Worm (Caenorhabditis elegans): ENCODE data around the gene srh-139.

srh-139 gene

DNA sequence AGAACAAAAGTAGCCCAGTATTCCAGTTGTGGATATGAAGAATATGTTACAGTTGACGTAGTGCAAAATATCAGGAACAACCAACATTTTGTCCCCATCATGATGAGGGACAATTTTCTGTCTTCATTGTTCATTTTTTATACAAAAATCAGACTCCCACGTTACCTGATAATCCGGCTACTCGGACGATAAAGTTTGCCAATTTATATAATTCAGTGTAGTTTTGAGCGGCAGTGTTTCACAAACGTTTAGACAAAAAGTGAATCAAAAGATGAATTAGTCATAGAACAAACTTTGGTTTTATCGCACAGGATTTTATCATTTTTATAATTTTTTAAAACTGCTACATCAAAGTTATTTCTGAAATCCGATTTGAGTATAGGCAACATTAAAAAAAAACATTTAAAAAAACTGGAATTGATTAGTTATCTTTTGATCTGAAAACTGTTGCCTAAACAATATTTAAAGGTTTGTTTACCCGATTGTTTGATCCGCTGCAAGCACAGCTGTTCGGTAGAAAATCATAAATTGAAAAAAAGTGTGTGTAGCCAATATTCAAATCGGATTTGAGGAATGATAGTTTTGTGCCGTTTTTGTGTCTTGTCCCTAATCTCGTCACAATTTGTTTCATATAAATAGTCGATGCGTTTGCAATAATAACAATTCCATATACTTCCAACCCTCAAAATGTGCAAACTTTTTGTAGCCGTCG is 2.7 kb upstream of the srh-139 start, which contains the start of the genes F57E7.4 and spig-6:
Gene F57E7.4, minus strand, starts transcription at position 101 of the 712 bp plus-strand sequence.
Gene spig-6, plus strand, starts transcription at position 662 of the 712 bp plus-strand sequence.
- no peak for TF ChIP-seq hnd-1 (tag; optimal IDR thresholded peaks at IDR 0.05)
- no peak for TF ChIP-seq tra-4 (tag; optimal IDR thresholded peaks at IDR 0.05)
- no peak for TF ChIP-seq ceh-36 (tag; optimal IDR thresholded peaks at IDR 0.05)
- TF ChIP-seq flt-1 (GFP tag; IDR thresholded peaks at IDR 0.05), result no peak
- no peak for TF ChIP-seq hmbx-1 (tag; optimal IDR thresholded peaks at IDR 0.05)
- no peak for TF ChIP-seq tbx-37 (GFP tag; conservative IDR thresholded peaks at IDR 0.05)
- TF ChIP-seq tbx-11 (GFP tag; IDR thresholded peaks at IDR 0.05), result no peak
- no peak for TF ChIP-seq B0310.2 (tag; optimal IDR thresholded peaks at IDR 0.05)

DNA sequence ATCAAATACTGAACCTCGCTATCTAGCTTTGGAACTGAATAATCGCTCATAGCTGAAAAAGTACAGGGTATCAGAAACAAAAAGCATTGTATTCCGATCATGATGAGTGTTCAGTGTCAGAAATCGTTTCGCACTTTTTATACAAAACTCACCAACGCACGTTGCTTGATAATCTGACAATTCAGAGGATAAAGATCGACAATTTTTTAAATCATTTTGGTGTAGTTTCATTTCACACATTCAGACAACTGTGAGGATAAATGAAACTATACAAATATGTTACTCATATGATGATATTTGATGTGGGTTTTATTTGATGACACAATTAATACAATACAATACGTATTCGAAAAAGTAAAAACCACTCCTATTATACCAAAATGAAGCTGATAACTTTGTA is 737 bp upstream of the srh-139 start, which contains the start of gene F57E7.2:
Gene F57E7.2, minus strand, starts transcription at position 101 of the 400 bp plus-strand sequence.
- no peak for TF ChIP-seq pes-1 (GFP tag; IDR thresholded peaks at IDR 0.05)

DNA sequence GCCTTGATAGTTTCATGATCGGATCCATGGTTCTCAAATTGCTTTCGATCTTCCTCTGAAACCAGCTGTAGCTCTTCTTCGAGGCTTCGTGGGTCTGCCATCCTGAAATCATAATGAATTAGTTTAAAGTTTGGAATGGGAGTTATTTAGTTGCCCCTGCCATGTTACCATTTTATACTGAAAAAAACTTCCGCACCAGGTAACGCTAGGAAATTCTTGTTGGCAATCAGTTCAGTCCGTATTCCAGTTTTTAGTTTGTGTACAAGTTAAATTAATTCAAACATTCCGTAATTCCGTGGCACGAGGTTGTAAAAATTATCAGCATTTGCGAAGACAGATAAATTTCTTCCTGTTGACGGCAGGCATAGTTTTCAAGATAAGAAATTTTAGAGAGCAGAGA is 3.7 kb downstream of the srh-139 start, which contains the start of gene Y32B12A.5:
Gene Y32B12A.5, minus strand, starts transcription at position 101 of the 400 bp plus-strand sequence.
- TF ChIP-seq flt-1 (GFP tag; IDR thresholded peaks at IDR 0.05), result no peak
- TF ChIP-seq ceh-36 (tag; optimal IDR thresholded peaks at IDR 0.05), result no peak
- TF ChIP-seq pes-1 (GFP tag; IDR thresholded peaks at IDR 0.05), result no peak
- TF ChIP-seq F13C5.2 (tag; optimal IDR thresholded peaks at IDR 0.05), result no peak
- no peak for TF ChIP-seq hnd-1 (tag; optimal IDR thresholded peaks at IDR 0.05)
- no peak for TF ChIP-seq tra-4 (tag; optimal IDR thresholded peaks at IDR 0.05)
- TF ChIP-seq ets-7 (tag; optimal IDR thresholded peaks at IDR 0.05), result no peak

DNA sequence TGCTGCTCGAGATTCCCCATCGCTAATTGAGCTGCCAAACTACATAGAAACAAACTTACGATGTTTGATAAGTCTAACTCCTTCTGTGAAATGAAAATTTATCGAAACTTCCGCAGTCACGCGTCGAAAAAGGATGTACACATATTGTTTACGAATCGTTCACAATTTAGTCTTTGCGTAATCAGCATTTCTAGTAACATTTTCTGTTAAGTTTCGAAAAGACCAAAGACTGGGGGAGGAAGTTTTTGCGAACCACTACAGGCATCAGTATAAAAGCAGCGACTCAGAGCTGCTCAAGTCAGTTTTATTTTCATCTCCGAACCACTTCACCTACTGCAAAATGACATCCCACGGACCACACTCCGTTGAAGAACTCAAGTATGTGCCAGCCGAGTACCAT is 4.4 kb downstream of the srh-139 start, which contains the start of gene sqst-4:
Gene sqst-4, plus strand, starts transcription at position 301 of the 400 bp plus-strand sequence.
- TF ChIP-seq B0310.2 (tag; optimal IDR thresholded peaks at IDR 0.05) (no peak), ceh-36 (tag; optimal IDR thresholded peaks at IDR 0.05) (no peak), pes-1 (GFP tag; IDR thresholded peaks at IDR 0.05) (no peak), sea-1 (GFP tag; conservative IDR thresholded peaks at IDR 0.05) (no peak), flt-1 (GFP tag; IDR thresholded peaks at IDR 0.05) (no peak), tbx-37 (GFP tag; conservative IDR thresholded peaks at IDR 0.05) (no peak), ceh-13 (GFP tag; optimal IDR thresholded peaks at IDR 0.05) (no peak), F13C5.2 (tag; optimal IDR thresholded peaks at IDR 0.05) (no peak), hmbx-1 (tag; optimal IDR thresholded peaks at IDR 0.05) (no peak), tbx-11 (GFP tag; IDR thresholded peaks at IDR 0.05) (no peak), ets-7 (tag; optimal IDR thresholded peaks at IDR 0.05) (no peak), scrt-1 (GFP tag; IDR thresholded peaks at IDR 0.05) (no peak), tra-4 (tag; optimal IDR thresholded peaks at IDR 0.05) (no peak), hmg-4 (GFP tag; optimal IDR thresholded peaks at IDR 0.05) (no peak), hnd-1 (tag; optimal IDR thresholded peaks at IDR 0.05) (no peak), ama-1 (optimal IDR thresholded peaks at IDR 0.05) (no peak), aly-1 (tag; optimal IDR thresholded peaks at IDR 0.05) (no peak)

DNA sequence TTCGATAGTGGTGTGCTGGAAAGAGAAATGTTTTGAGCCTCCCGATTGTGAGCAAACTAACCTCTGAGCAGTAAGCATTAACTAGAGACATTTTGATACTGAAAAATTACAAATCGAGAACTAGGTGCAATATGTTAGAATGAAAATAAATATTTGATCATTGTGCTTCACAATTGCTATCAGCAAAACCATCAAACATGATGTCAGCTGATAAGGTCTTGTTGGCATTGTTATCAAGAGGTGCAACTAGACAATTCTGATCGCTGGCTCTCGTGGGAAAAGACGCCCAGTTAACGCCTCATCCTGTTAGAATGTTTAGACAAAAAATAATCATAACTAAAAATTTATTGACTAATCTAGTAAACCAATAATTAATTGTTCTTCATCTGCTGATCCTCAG is 10.6 kb downstream of the srh-139 start, which contains the start of gene comt-2:
Gene comt-2, minus strand, starts transcription at position 131 of the 400 bp plus-strand sequence.
- no peak for TF ChIP-seq ama-1 (optimal IDR thresholded peaks at IDR 0.05)
- no peak for TF ChIP-seq ceh-36 (tag; optimal IDR thresholded peaks at IDR 0.05)
- TF ChIP-seq hnd-1 (tag; optimal IDR thresholded peaks at IDR 0.05), result no peak
- TF ChIP-seq ceh-13 (GFP tag; optimal IDR thresholded peaks at IDR 0.05), result no peak
- TF ChIP-seq flt-1 (GFP tag; IDR thresholded peaks at IDR 0.05), result no peak
- no peak for TF ChIP-seq hmg-4 (GFP tag; optimal IDR thresholded peaks at IDR 0.05)
- no peak for TF ChIP-seq sea-1 (GFP tag; conservative IDR thresholded peaks at IDR 0.05)
- TF ChIP-seq scrt-1 (GFP tag; IDR thresholded peaks at IDR 0.05), result no peak
- TF ChIP-seq B0310.2 (tag; optimal IDR thresholded peaks at IDR 0.05), result no peak
- no peak for TF ChIP-seq aly-1 (tag; optimal IDR thresholded peaks at IDR 0.05)
- no peak for TF ChIP-seq hmbx-1 (tag; optimal IDR thresholded peaks at IDR 0.05)
- no peak for TF ChIP-seq pes-1 (GFP tag; IDR thresholded peaks at IDR 0.05)

DNA sequence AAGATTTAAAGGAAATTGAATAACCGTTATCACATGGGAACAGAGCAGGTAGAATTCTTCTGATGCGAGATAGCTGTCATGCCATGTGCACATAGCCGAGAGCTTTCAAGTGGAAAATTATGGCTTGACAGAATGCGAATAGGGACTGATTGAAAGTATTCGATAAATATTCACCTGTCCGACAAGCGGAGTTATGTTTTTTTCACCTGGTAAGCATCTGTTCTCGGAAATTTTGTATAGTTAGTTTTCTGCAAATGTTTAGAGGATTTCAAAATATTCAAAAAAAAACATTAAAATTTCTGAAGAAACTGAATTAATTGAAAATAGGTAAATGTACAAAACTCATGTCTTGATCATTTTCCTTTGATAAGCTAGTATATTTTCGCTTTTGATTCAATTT is 13.7 kb downstream of the srh-139 start, which contains the start of gene srh-136:
Gene srh-136, minus strand, starts transcription at position 93 of the 400 bp plus-strand sequence.
- TF ChIP-seq ceh-13 (GFP tag; optimal IDR thresholded peaks at IDR 0.05) (no peak), tbx-11 (GFP tag; IDR thresholded peaks at IDR 0.05) (no peak), ceh-36 (tag; optimal IDR thresholded peaks at IDR 0.05) (no peak), tra-4 (tag; optimal IDR thresholded peaks at IDR 0.05) (no peak)

DNA sequence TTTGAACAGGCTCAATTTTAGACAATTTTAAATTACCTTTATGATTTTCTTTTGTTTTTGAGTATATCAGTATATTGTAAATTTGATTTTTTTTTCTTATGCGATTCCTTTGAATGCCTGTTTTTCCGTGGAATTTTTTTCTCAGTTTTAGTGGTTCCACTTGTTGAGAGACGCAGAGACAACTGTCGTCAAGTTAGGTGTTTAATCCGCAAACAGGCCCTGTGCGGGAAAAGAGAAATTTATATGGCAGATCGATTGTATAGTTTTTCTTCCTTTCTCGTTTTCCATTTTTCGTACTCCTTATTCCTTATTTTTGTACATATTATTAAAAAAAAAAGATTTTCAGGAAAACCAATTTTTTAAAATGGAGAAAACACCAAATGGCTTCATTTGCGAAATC is 15.2 kb downstream of the srh-139 start, which contains the start of gene F36D3.1:
Gene F36D3.1, plus strand, starts transcription at position 347 of the 400 bp plus-strand sequence.
- TF ChIP-seq B0310.2 (tag; optimal IDR thresholded peaks at IDR 0.05), result no peak
- TF ChIP-seq hnd-1 (tag; optimal IDR thresholded peaks at IDR 0.05), result no peak
- no peak for TF ChIP-seq sea-1 (GFP tag; conservative IDR thresholded peaks at IDR 0.05)
- no peak for TF ChIP-seq tbx-37 (GFP tag; conservative IDR thresholded peaks at IDR 0.05)
- TF ChIP-seq ceh-36 (tag; optimal IDR thresholded peaks at IDR 0.05), result no peak
- TF ChIP-seq tra-4 (tag; optimal IDR thresholded peaks at IDR 0.05), result no peak
- no peak for TF ChIP-seq tbx-11 (GFP tag; IDR thresholded peaks at IDR 0.05)
- TF ChIP-seq aly-1 (tag; optimal IDR thresholded peaks at IDR 0.05), result no peak
- no peak for TF ChIP-seq ama-1 (optimal IDR thresholded peaks at IDR 0.05)
- no peak for TF ChIP-seq hmg-4 (GFP tag; optimal IDR thresholded peaks at IDR 0.05)
- no peak for TF ChIP-seq F13C5.2 (tag; optimal IDR thresholded peaks at IDR 0.05)
- TF ChIP-seq flt-1 (GFP tag; IDR thresholded peaks at IDR 0.05), result no peak
- TF ChIP-seq scrt-1 (GFP tag; IDR thresholded peaks at IDR 0.05), result no peak

DNA sequence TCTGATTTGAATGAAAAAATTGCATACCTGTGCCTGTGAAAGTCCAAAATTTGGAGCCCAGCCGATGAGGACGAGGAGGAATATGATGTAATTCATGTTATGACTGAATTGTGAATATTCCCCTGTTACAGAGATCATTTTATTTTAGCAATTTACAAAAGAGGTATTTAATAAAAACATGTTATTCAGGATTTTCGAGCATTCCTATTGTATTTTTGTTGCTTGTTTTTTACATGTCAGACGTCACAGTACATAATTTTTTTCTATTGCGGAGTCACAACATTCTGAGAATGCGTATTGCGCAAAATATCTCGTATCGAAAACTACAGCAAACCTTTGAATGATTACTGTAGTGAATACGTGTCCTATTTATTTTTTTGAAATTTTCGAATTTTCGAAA is 19.4 kb downstream of the srh-139 start, which contains the start of gene F36D3.14:
Gene F36D3.14, minus strand, starts transcription at position 101 of the 400 bp plus-strand sequence.
- no peak for TF ChIP-seq B0310.2 (tag; optimal IDR thresholded peaks at IDR 0.05)
